Fruit fly (Drosophila melanogaster) whole organism, embryonic: Measurements from ENCODE around the gene CG33966.

Source experiments
- Blimp-1 ChIP-seq: fragments of 200-800 bp; sonication (Bioruptor generic); optimal IDR thresholded peaks from 3 replicates; lab custom pipeline; 2018; ENCODE audit warnings: missing biosample characterization, missing genetic modification characterization, mild to moderate bottlenecking, moderate library complexity, missing genetic modification reagents
- CG12391 ChIP-seq: fragments of 200-800 bp; sonication (Bioruptor generic); optimal IDR thresholded peaks from 3 replicates; lab custom pipeline; 2018; ENCODE audit warnings: missing biosample characterization, mild to moderate bottlenecking, missing genetic modification characterization, moderate library complexity
- CG13296 ChIP-seq: fragments of 200-800 bp; sonication (Bioruptor generic); optimal IDR thresholded peaks from 3 replicates; lab custom pipeline; 2018; ENCODE audit warnings: missing biosample characterization, mild to moderate bottlenecking, missing genetic modification characterization
- CG15269 ChIP-seq: fragments of 200-800 bp; sonication (Bioruptor generic); optimal IDR thresholded peaks from 2 replicates; lab custom pipeline; 2018; ENCODE audit warnings: missing biosample characterization, mild to moderate bottlenecking, missing genetic modification characterization, moderate library complexity
- CG17359 ChIP-seq: fragments of 200-800 bp; sonication (Bioruptor generic); optimal IDR thresholded peaks from 3 replicates; lab custom pipeline; 2018; ENCODE audit warnings: missing biosample characterization, mild to moderate bottlenecking, missing genetic modification characterization, moderate library complexity
- CG18599 ChIP-seq: fragments of 200-800 bp; sonication (Bioruptor generic); optimal IDR thresholded peaks from 3 replicates; lab custom pipeline; 2017; ENCODE audit warnings: missing biosample characterization, missing genetic modification characterization, mild to moderate bottlenecking, moderate library complexity, missing genetic modification reagents
- CG2678 ChIP-seq: fragments of 200-800 bp; sonication (Bioruptor generic); optimal IDR thresholded peaks from 3 replicates; lab custom pipeline; 2019; ENCODE audit warnings: missing biosample characterization, mild to moderate bottlenecking, missing genetic modification characterization, moderate library complexity
- CG2712 ChIP-seq: fragments of 200-800 bp; optimal IDR thresholded peaks from 3 replicates; lab custom pipeline; 2019; ENCODE audit warnings: missing biosample characterization, mild to moderate bottlenecking, missing genetic modification characterization, moderate library complexity
- CG2875 ChIP-seq: fragments of 200-800 bp; sonication (Bioruptor generic); optimal IDR thresholded peaks from 2 replicates; lab custom pipeline; 2017; ENCODE audit warnings: missing biosample characterization, mild to moderate bottlenecking, missing genetic modification characterization, missing genetic modification reagents
- CG31388 ChIP-seq: fragments of 200-800 bp; sonication (Bioruptor generic); optimal IDR thresholded peaks from 2 replicates; lab custom pipeline; 2016; ENCODE audit warnings: missing biosample characterization, missing genetic modification characterization
- CG31441 ChIP-seq: fragments of 200-800 bp; sonication (Bioruptor generic); IDR thresholded peaks from 2 replicates; pipeline ENCODE4 v1.3.6; 2022; ENCODE audit warnings: missing biosample characterization, missing genetic modification characterization
- CG33557 ChIP-seq: fragments of 200-800 bp; sonication (Bioruptor generic); optimal IDR thresholded peaks from 2 replicates; lab custom pipeline; 2019; ENCODE audit warnings: missing biosample characterization, mild to moderate bottlenecking, missing genetic modification characterization, moderate library complexity
- CG6654 ChIP-seq: fragments of 200-800 bp; sonication (Bioruptor generic); optimal IDR thresholded peaks from 2 replicates; lab custom pipeline; 2017; ENCODE audit warnings: missing biosample characterization, mild to moderate bottlenecking, missing genetic modification characterization
- CG7556 ChIP-seq: fragments of 200-800 bp; sonication (Bioruptor generic); optimal IDR thresholded peaks from 2 replicates; lab custom pipeline; 2017; ENCODE audit warnings: missing biosample characterization, mild to moderate bottlenecking, missing genetic modification characterization
- CG7839 ChIP-seq: fragments of 200-800 bp; sonication (Bioruptor generic); optimal IDR thresholded peaks from 3 replicates; lab custom pipeline; 2018; ENCODE audit warnings: missing biosample characterization, mild to moderate bottlenecking, missing genetic modification characterization, moderate library complexity
- CG7928 ChIP-seq: fragments of 200-800 bp; sonication (Bioruptor generic); optimal IDR thresholded peaks from 2 replicates; lab custom pipeline; 2017; ENCODE audit warnings: missing biosample characterization, mild to moderate bottlenecking, missing genetic modification characterization
- Chrac-16 ChIP-seq: fragments of 200-800 bp; sonication (Bioruptor generic); optimal IDR thresholded peaks from 3 replicates; lab custom pipeline; 2016; ENCODE audit warnings: missing biosample characterization, missing genetic modification characterization
- CoRest ChIP-seq: fragments of 200-800 bp; sonication (Bioruptor generic); optimal IDR thresholded peaks from 3 replicates; lab custom pipeline; 2018; ENCODE audit warnings: missing biosample characterization, mild to moderate bottlenecking, missing genetic modification characterization, moderate library complexity
- D19A ChIP-seq: fragments of 200-800 bp; optimal IDR thresholded peaks from 3 replicates; lab custom pipeline; 2019; ENCODE audit warnings: missing biosample characterization, mild to moderate bottlenecking, missing genetic modification characterization, moderate library complexity
- Dref ChIP-seq: fragments of 200-800 bp; sonication (Bioruptor generic); IDR thresholded peaks from 2 replicates; pipeline ENCODE4 v1.3.6; 2022; ENCODE audit warnings: missing biosample characterization, missing genetic modification characterization
- Hr51 ChIP-seq, 2 experiments: fragments of 200-800 bp; sonication (Bioruptor generic); optimal IDR thresholded peaks; 2 replicates in 1 of 2; 3 replicates in 1 of 2; lab custom pipeline; 2016 to 2018; ENCODE audit warnings: missing biosample characterization in 2 of 2, missing genetic modification characterization in 2 of 2, mild to moderate bottlenecking in 1 of 2, moderate library complexity in 1 of 2
- Meics ChIP-seq: fragments of 200-800 bp; sonication (Bioruptor generic); optimal IDR thresholded peaks from 2 replicates; lab custom pipeline; 2017; ENCODE audit warnings: missing biosample characterization, mild to moderate bottlenecking, missing genetic modification characterization
- NK7.1 ChIP-seq: fragments of 200-800 bp; sonication (Bioruptor generic); optimal IDR thresholded peaks from 3 replicates; lab custom pipeline; 2016; ENCODE audit warnings: missing biosample characterization, missing genetic modification characterization
- Nf-YB ChIP-seq: fragments of 200-800 bp; sonication (Bioruptor generic); optimal IDR thresholded peaks from 3 replicates; lab custom pipeline; 2019; ENCODE audit warnings: missing biosample characterization, mild to moderate bottlenecking, missing genetic modification characterization, moderate library complexity
- Nf-YC ChIP-seq: fragments of 200-800 bp; optimal IDR thresholded peaks from 3 replicates; lab custom pipeline; 2019; ENCODE audit warnings: missing biosample characterization, mild to moderate bottlenecking, missing genetic modification characterization, moderate library complexity
- Oli ChIP-seq: fragments of 200-800 bp; sonication (Bioruptor generic); optimal IDR thresholded peaks from 2 replicates; lab custom pipeline; 2018; ENCODE audit warnings: missing biosample characterization, mild to moderate bottlenecking, missing genetic modification characterization, moderate library complexity
- Sin3A ChIP-seq: fragments of >200 bp; optimal IDR thresholded peaks from 2 replicates; lab custom pipeline; 2018
- Sox102F ChIP-seq: fragments of 200-800 bp; sonication (Bioruptor generic); optimal IDR thresholded peaks from 2 replicates; lab custom pipeline; 2018; ENCODE audit warnings: missing biosample characterization, mild to moderate bottlenecking, missing genetic modification characterization, moderate library complexity
- Sry-δ ChIP-seq: fragments of 200-800 bp; sonication (Bioruptor generic); optimal IDR thresholded peaks from 2 replicates; lab custom pipeline; 2016; ENCODE audit warnings: missing biosample characterization, missing genetic modification characterization
- da ChIP-seq: fragments of 200-800 bp; sonication (Bioruptor generic); optimal IDR thresholded peaks from 2 replicates; lab custom pipeline; 2016; ENCODE audit warnings: missing biosample characterization, missing genetic modification characterization
- dmrt99B ChIP-seq: fragments of 200-800 bp; sonication (Bioruptor generic); optimal IDR thresholded peaks from 2 replicates; lab custom pipeline; 2018; ENCODE audit warnings: missing biosample characterization, mild to moderate bottlenecking, missing genetic modification characterization, moderate library complexity
- gem ChIP-seq: fragments of 200-800 bp; sonication (Bioruptor generic); optimal IDR thresholded peaks from 2 replicates; lab custom pipeline; 2019; ENCODE audit warnings: missing biosample characterization, mild to moderate bottlenecking, missing genetic modification characterization, moderate library complexity
- grau ChIP-seq: fragments of 200-800 bp; optimal IDR thresholded peaks from 3 replicates; lab custom pipeline; 2019; ENCODE audit warnings: missing biosample characterization, mild to moderate bottlenecking, missing genetic modification characterization, moderate library complexity
- ham ChIP-seq: fragments of 200-800 bp; sonication (Bioruptor generic); IDR thresholded peaks from 2 replicates; pipeline ENCODE4 v1.3.6; 2022; ENCODE audit warnings: missing biosample characterization, missing genetic modification characterization
- hkb ChIP-seq, 2 experiments: fragments of 200-800 bp in 1 of 2; fragments of >200 bp in 1 of 2; sonication (Bioruptor generic) in 1 of 2; IDR thresholded peaks in 1 of 2; optimal IDR thresholded peaks in 1 of 2; 2 replicates each; pipeline versions ENCODE4 v1.3.6 to Lab custom; 2017 to 2022; ENCODE audit warnings: missing biosample characterization in 1 of 2, missing genetic modification characterization in 1 of 2
- inv ChIP-seq: fragments of 200-800 bp; sonication (Bioruptor generic); IDR thresholded peaks from 2 replicates; pipeline ENCODE4 v1.3.6; 2022; ENCODE audit warnings: missing biosample characterization, missing genetic modification characterization; ENCODE audit not compliant: partially characterized antibody
- lab ChIP-seq: fragments of 200-800 bp; sonication (Bioruptor generic); optimal IDR thresholded peaks from 3 replicates; lab custom pipeline; 2017; ENCODE audit warnings: missing biosample characterization, missing genetic modification characterization, mild to moderate bottlenecking, moderate library complexity, missing genetic modification reagents
- nau ChIP-seq: fragments of 200-800 bp; sonication (Bioruptor generic); optimal IDR thresholded peaks from 3 replicates; lab custom pipeline; 2017; ENCODE audit warnings: missing biosample characterization, mild to moderate bottlenecking, missing genetic modification characterization, missing genetic modification reagents
- pan ChIP-seq, 4 experiments: fragments of >200 bp in 3 of 4; fragments of 200-800 bp in 1 of 4; sonication (Bioruptor generic) in 1 of 4; optimal IDR thresholded peaks in 3 of 4; IDR thresholded peaks in 1 of 4; 2 replicates each; pipeline versions ENCODE4 v1.3.6 to Lab custom; 2017 to 2022; ENCODE audit warnings: missing biosample characterization in 2 of 4, missing genetic modification characterization in 2 of 4, mixed read lengths in 1 of 4
- pho ChIP-seq: fragments of 200-800 bp; sonication (Bioruptor generic); optimal IDR thresholded peaks from 2 replicates; lab custom pipeline; 2016; ENCODE audit warnings: missing biosample characterization, missing genetic modification characterization
- row ChIP-seq: fragments of 200-800 bp; sonication (Bioruptor generic); IDR thresholded peaks from 3 replicates; pipeline ENCODE4 v1.3.6; 2022; ENCODE audit warnings: missing biosample characterization, missing genetic modification characterization
- scrt ChIP-seq: fragments of 200-800 bp; sonication (Bioruptor generic); optimal IDR thresholded peaks from 2 replicates; lab custom pipeline; 2018; ENCODE audit warnings: missing biosample characterization, mild to moderate bottlenecking, missing genetic modification characterization, moderate library complexity
- tap ChIP-seq: fragments of 200-800 bp; optimal IDR thresholded peaks from 3 replicates; lab custom pipeline; 2019; ENCODE audit warnings: missing biosample characterization, mild to moderate bottlenecking, missing genetic modification characterization, moderate library complexity
- unpg ChIP-seq: fragments of 200-800 bp; sonication (Bioruptor generic); optimal IDR thresholded peaks from 3 replicates; lab custom pipeline; 2018; ENCODE audit warnings: missing biosample characterization, mild to moderate bottlenecking, missing genetic modification characterization, moderate library complexity
- vvl ChIP-seq: fragments of 200-800 bp; sonication (Bioruptor generic); IDR thresholded peaks from 2 replicates; pipeline ENCODE4 v1.3.6; 2022; ENCODE audit warnings: missing biosample characterization, missing genetic modification characterization
- wor ChIP-seq: fragments of 200-800 bp; sonication (Bioruptor generic); IDR thresholded peaks from 2 replicates; pipeline ENCODE4 v1.3.6; 2022; ENCODE audit warnings: missing biosample characterization, missing genetic modification characterization
- zf30C ChIP-seq: fragments of 200-800 bp; sonication (Bioruptor generic); optimal IDR thresholded peaks from 3 replicates; lab custom pipeline; 2018; ENCODE audit warnings: missing biosample characterization, mild to moderate bottlenecking, missing genetic modification characterization

Gene CG33966

DNA sequence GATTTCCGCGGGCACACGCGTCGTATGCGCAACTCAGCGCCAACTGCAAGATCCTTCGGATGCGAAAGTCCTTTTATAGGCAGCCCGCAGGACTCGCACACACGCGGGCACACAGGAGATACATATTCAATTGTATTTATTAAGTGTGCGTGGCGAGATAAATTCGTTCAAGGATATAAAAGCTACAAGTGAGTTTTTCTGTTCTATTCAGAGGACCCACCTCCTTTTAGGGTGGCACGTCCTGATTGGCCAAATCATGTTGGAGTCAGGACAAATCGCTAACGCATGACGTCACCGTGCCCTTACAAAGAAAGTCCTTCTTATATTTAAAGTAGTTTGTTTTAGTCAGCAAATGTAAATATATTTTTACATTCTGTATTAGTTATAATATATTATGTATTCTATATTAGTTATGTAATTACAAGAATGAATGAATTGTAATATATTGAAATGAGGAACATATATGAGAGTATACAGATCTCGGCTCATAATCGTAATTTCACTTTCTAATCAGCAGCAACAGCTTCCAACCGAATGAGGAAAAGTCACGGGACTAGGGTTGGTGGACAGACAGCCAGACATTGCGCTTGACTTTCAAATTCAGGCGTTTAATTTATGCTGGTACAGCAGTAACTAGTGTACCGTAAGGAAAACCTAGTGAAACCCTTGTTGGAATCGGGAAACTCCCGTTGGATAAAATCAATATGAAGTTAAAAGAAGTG, 40.6 kb upstream of the CG33966 start, which contains the start of gene Trhn:
Gene Trhn (minus strand): TSS at position 51 of the 722 bp plus-strand sequence.
- TF ChIP-seq tap (peak; percentile 18), CG2678 (peak; percentile 70), CG7928 (no peak), Oli (tag; lab: Kevin White, UChicago) (no peak), CG7839 (tag; lab: Kevin White, UChicago) (peak; percentile 29), grau (tag; lab: Kevin White, UChicago) (peak; percentile 25), CG7556 (GFP tag; lab: Kevin White, UChicago) (peak; percentile 16), Meics (GFP tag; lab: Kevin White, UChicago) (peak; percentile 31), CG17359 (tag; lab: Kevin White, UChicago) (peak; percentile 36), Sry-δ (GFP tag; lab: Kevin White, UChicago) (no peak), lab (peak; percentile 57), scrt (GFP tag; lab: Kevin White, UChicago) (peak; percentile 60), wor (GFP tag; lab: Robert Waterston, UW) (no peak), ham (GFP tag; lab: Robert Waterston, UW) (no peak), Nf-YC (tag; lab: Kevin White, UChicago) (peak; percentile 83), nau (GFP tag; lab: Kevin White, UChicago) (no peak), dmrt99B (tag; lab: Kevin White, UChicago) (peak; percentile 47), Nf-YB (peak; percentile 24), CG31388 (GFP tag; lab: Kevin White, UChicago) (no peak), Blimp-1 (GFP tag; lab: Kevin White, UChicago) (peak; percentile 11), hkb (optimal IDR thresholded peaks at IDR 0.05; lab: Kevin White, UChicago) (no peak), hkb (GFP tag; IDR thresholded peaks at IDR 0.05; lab: Robert Waterston, UW) (no peak), CG12391 (tag; lab: Kevin White, UChicago) (peak; percentile 4), vvl (GFP tag; lab: Robert Waterston, UW) (peak; percentile 21; the same call in 1 of the 2 replicates), zf30C (GFP tag; lab: Kevin White, UChicago) (no peak), da (no peak), CG13296 (GFP tag; lab: Kevin White, UChicago) (peak; percentile 26), Sox102F (GFP tag; lab: Kevin White, UChicago) (peak; percentile 20), CG18599 (GFP tag; lab: Kevin White, UChicago) (peak; percentile 62), CG15269 (tag; lab: Kevin White, UChicago) (peak; percentile 7), CG31441 (GFP tag; lab: Robert Waterston, UW) (0 out of 2 replicates have a peak, but pooled peaks have one; percentile 23), CG2712 (tag; lab: Kevin White, UChicago) (peak; percentile 34), D19A (tag; lab: Kevin White, UChicago) (peak; percentile 76), Dref (GFP tag; lab: Robert Waterston, UW) (no peak), unpg (GFP tag; lab: Kevin White, UChicago) (no peak), Chrac-16 (GFP tag; lab: Kevin White, UChicago) (no peak), gem (tag; lab: Kevin White, UChicago) (peak; percentile 37), Hr51 (GFP tag; optimal IDR thresholded peaks at IDR 0.05; lab: Kevin White, UChicago) (peak in 1 of 2 experiments; percentile 41), pho (GFP tag; lab: Kevin White, UChicago) (no peak), CoRest (tag; lab: Kevin White, UChicago) (peak; percentile 10), CG2875 (GFP tag; lab: Kevin White, UChicago) (no peak), pan (optimal IDR thresholded peaks at IDR 0.05; lab: Kevin White, UChicago) (no peak), pan (GFP tag; optimal IDR thresholded peaks at IDR 0.05 in 1 of 2, IDR thresholded peaks at IDR 0.05 in 1 of 2) (peak in 1 of 2 experiments; percentile 15), inv (GFP tag; lab: Robert Waterston, UW) (no peak), Sin3A (lab: Kevin White, UChicago) (no peak), CG6654 (GFP tag; lab: Kevin White, UChicago) (no peak), NK7.1 (GFP tag; lab: Kevin White, UChicago) (no peak), row (GFP tag; lab: Robert Waterston, UW) (peak; percentile 50; the same call in 2 of the 3 replicates), CG33557 (no peak)
